Fruit fly (Drosophila melanogaster): ENCODE results near the gene Ir94e.

dm6 chr3R:23359420-23359819 lies 45.9 kb upstream of the Ir94e start:
- no peak for TF ChIP-seq CG10348 (GFP tag; IDR thresholded peaks at IDR 0.05)
- no peak for TF ChIP-seq CG32121 (GFP tag; IDR thresholded peaks at IDR 0.05)
- TF ChIP-seq rn (GFP tag; IDR thresholded peaks at IDR 0.05), result no peak
- TF ChIP-seq CG14655 (GFP tag; optimal IDR thresholded peaks at IDR 0.05), result no peak
